Worm (Caenorhabditis elegans) whole organism, L3 larva: ENCODE results near the gene let-858.

ENCODE experiments used
- ceh-28 ChIP-seq: fragments of 150-350 bp; optimal IDR thresholded peaks from 2 replicates; lab custom pipeline; 2014; ENCODE audit warnings: missing biosample characterization, missing genetic modification reagents, missing genetic modification characterization
- elt-3 ChIP-seq, 3 experiments: fragments of 150-350 bp in 1 of 3; sonication (generic microtip) in 2 of 3; optimal IDR thresholded peaks; 2 replicates in 2 of 3; 4 replicates in 1 of 3; lab custom pipeline; 2014 to 2017; ENCODE audit warnings: missing biosample characterization in 3 of 3, missing genetic modification characterization in 3 of 3
- fkh-10 ChIP-seq: sonication (generic microtip); optimal IDR thresholded peaks from 2 replicates; lab custom pipeline; 2017; ENCODE audit warnings: missing biosample characterization, missing genetic modification reagents, missing genetic modification characterization
- fos-1 ChIP-seq: fragments of 150-350 bp; optimal IDR thresholded peaks from 2 replicates; lab custom pipeline; 2014; ENCODE audit warnings: missing biosample characterization, missing genetic modification characterization
- lin-39 ChIP-seq: fragments of 150-350 bp; optimal IDR thresholded peaks from 2 replicates; lab custom pipeline; 2018; ENCODE audit warnings: missing biosample characterization, missing genetic modification reagents, missing genetic modification characterization
- nhr-25 ChIP-seq: sonication (generic microtip); optimal IDR thresholded peaks from 2 replicates; lab custom pipeline; 2017; ENCODE audit warnings: missing biosample characterization, missing genetic modification characterization
- nhr-67 ChIP-seq: fragments of 150-350 bp; optimal IDR thresholded peaks from 2 replicates; lab custom pipeline; 2014; ENCODE audit warnings: missing biosample characterization, missing genetic modification characterization
- nhr-76 ChIP-seq: fragments of 150-350 bp; sonication (generic microtip); optimal IDR thresholded peaks from 5 replicates; lab custom pipeline; 2014; ENCODE audit warnings: missing biosample characterization, missing genetic modification characterization
- snpc-4 ChIP-seq: fragments of 150-350 bp; optimal IDR thresholded peaks from 2 replicates; lab custom pipeline; 2014; ENCODE audit warnings: missing biosample characterization, missing genetic modification characterization
- tbx-2 ChIP-seq: sonication (generic microtip); optimal IDR thresholded peaks from 2 replicates; lab custom pipeline; 2016; ENCODE audit warnings: mild to moderate bottlenecking, missing genetic modification characterization, missing compliant biosample characterization
- ztf-11 ChIP-seq: fragments of 150-350 bp; optimal IDR thresholded peaks from 2 replicates; lab custom pipeline; 2014; ENCODE audit warnings: missing biosample characterization, missing genetic modification characterization
- ztf-4 ChIP-seq: fragments of 150-350 bp; optimal IDR thresholded peaks from 2 replicates; lab custom pipeline; 2014; ENCODE audit warnings: missing biosample characterization, missing genetic modification characterization

ce11 chrII:10982017-10982416 is 40.2 kb upstream of the let-858 start:
- TF ChIP-seq lin-39 (tag; lab: Kevin White, UChicago) (peak; percentile 50), ceh-28 (tag; lab: Kevin White, UChicago) (no peak), ztf-4 (tag; lab: Kevin White, UChicago) (no peak), nhr-25 (tag; lab: Kevin White, UChicago) (no peak), elt-3 (tag; optimal IDR thresholded peaks at IDR 0.05; lab: Kevin White, UChicago) (no peak), snpc-4 (tag; lab: Kevin White, UChicago) (no peak), tbx-2 (tag; lab: Kevin White, UChicago) (no peak), nhr-67 (tag; lab: Kevin White, UChicago) (no peak), ztf-11 (tag; lab: Kevin White, UChicago) (no peak), fkh-10 (GFP tag; lab: Kevin White, UChicago) (no peak), nhr-76 (tag; lab: Kevin White, UChicago) (no peak), fos-1 (no peak)
